Fruit fly (Drosophila melanogaster) Kc167 (cell line): Measurements from ENCODE around the gene CG3919.

Source experiments
- Myc ChIP-seq: fragments of >200 bp; optimal IDR thresholded peaks from 2 replicates; lab custom pipeline; 2017; ENCODE audit warnings: missing external identifiers
- Sin3A ChIP-seq: fragments of >200 bp; optimal IDR thresholded peaks from 2 replicates; lab custom pipeline; 2018; ENCODE audit warnings: missing external identifiers
- h ChIP-seq: fragments of >200 bp; optimal IDR thresholded peaks from 3 replicates; lab custom pipeline; 2018; ENCODE audit warnings: missing external identifiers
- insv ChIP-seq: fragments of >200 bp; optimal IDR thresholded peaks from 3 replicates; lab custom pipeline; 2018; ENCODE audit warnings: missing external identifiers
- psq ChIP-seq: fragments of >200 bp; optimal IDR thresholded peaks from 2 replicates; lab custom pipeline; 2017; ENCODE audit warnings: missing external identifiers
- ttk ChIP-seq: sonication (Bioruptor generic); optimal IDR thresholded peaks from 2 replicates; lab custom pipeline; 2017; ENCODE audit warnings: missing external identifiers

The CG3919 gene

dm6 chr3L:14456898-14457297, 46.5 kb downstream of the CG3919 start:
- TF ChIP-seq Myc, result no peak
- no peak for TF ChIP-seq psq (lab: Kevin White, UChicago)
- TF ChIP-seq insv (lab: Kevin White, UChicago), result no peak
- TF ChIP-seq Sin3A (lab: Kevin White, UChicago), result no peak
- TF ChIP-seq ttk (lab: Kevin White, UChicago), result no peak
- TF ChIP-seq h (lab: Kevin White, UChicago), result no peak

dm6 chr3L:14461065-14461464, 50.6 kb downstream of the CG3919 start:
- TF ChIP-seq Myc (no peak), h (lab: Kevin White, UChicago) (no peak), ttk (lab: Kevin White, UChicago) (no peak), Sin3A (lab: Kevin White, UChicago) (no peak), insv (lab: Kevin White, UChicago) (no peak), psq (lab: Kevin White, UChicago) (no peak)

- TF ChIP-seq Sin3A (lab: Kevin White, UChicago) (no peak), insv (lab: Kevin White, UChicago) (no peak), ttk (lab: Kevin White, UChicago) (no peak), h (lab: Kevin White, UChicago) (no peak), psq (lab: Kevin White, UChicago) (no peak), Myc (no peak)
Observed at dm6 chr3L:14462322-14462721, 51.9 kb downstream of the CG3919 start.
